Fruit fly (Drosophila melanogaster) whole organism, embryonic: Measurements from ENCODE around the gene CG6688.

Source experiments
- ATbp ChIP-seq: fragments of 200-800 bp; sonication (Bioruptor generic); optimal IDR thresholded peaks from 2 replicates; lab custom pipeline; 2017; ENCODE audit warnings: missing biosample characterization, mild to moderate bottlenecking, missing genetic modification characterization, missing genetic modification reagents
- Antp ChIP-seq: fragments of 200-800 bp; sonication (Bioruptor generic); optimal IDR thresholded peaks from 3 replicates; lab custom pipeline; 2016; ENCODE audit warnings: missing biosample characterization, missing genetic modification characterization
- Atf6 ChIP-seq: fragments of 200-800 bp; sonication (Bioruptor generic); IDR thresholded peaks from 2 replicates; pipeline ENCODE4 v1.3.6; 2022; ENCODE audit warnings: missing biosample characterization, missing genetic modification characterization
- Bgb ChIP-seq: fragments of 200-800 bp; sonication (Bioruptor generic); IDR thresholded peaks from 2 replicates; pipeline ENCODE4 v1.3.6; 2022; ENCODE audit warnings: missing biosample characterization, missing genetic modification characterization; ENCODE audit not compliant: partially characterized antibody
- Blimp-1 ChIP-seq: fragments of 200-800 bp; sonication (Bioruptor generic); optimal IDR thresholded peaks from 3 replicates; lab custom pipeline; 2018; ENCODE audit warnings: missing biosample characterization, missing genetic modification characterization, mild to moderate bottlenecking, moderate library complexity, missing genetic modification reagents
- CG1024 ChIP-seq: fragments of 200-800 bp; sonication (Bioruptor generic); IDR thresholded peaks from 2 replicates; pipeline ENCODE4 v1.3.6; 2022; ENCODE audit warnings: missing biosample characterization, missing genetic modification characterization
- CG10321 ChIP-seq: fragments of 200-800 bp; sonication (Bioruptor generic); IDR thresholded peaks from 2 replicates; pipeline ENCODE4 v1.3.6; 2022; ENCODE audit warnings: missing biosample characterization, missing genetic modification characterization
- CG10366 ChIP-seq: fragments of 200-800 bp; sonication (Bioruptor generic); IDR thresholded peaks from 2 replicates; pipeline ENCODE4 v1.3.6; 2022; ENCODE audit warnings: missing biosample characterization, missing genetic modification characterization
- CG11093 ChIP-seq: fragments of 200-800 bp; sonication (Bioruptor generic); IDR thresholded peaks from 3 replicates; pipeline ENCODE4 v1.3.6; 2022; ENCODE audit warnings: missing biosample characterization, missing genetic modification characterization
- CG11456 ChIP-seq: fragments of 200-800 bp; sonication (Bioruptor generic); IDR thresholded peaks from 3 replicates; pipeline ENCODE4 v1.3.6; 2022; ENCODE audit warnings: missing biosample characterization, missing genetic modification characterization
- CG12391 ChIP-seq: fragments of 200-800 bp; sonication (Bioruptor generic); optimal IDR thresholded peaks from 3 replicates; lab custom pipeline; 2018; ENCODE audit warnings: missing biosample characterization, mild to moderate bottlenecking, missing genetic modification characterization, moderate library complexity
- CG14710 ChIP-seq: fragments of 200-800 bp; sonication (Bioruptor generic); optimal IDR thresholded peaks from 3 replicates; lab custom pipeline; 2019; ENCODE audit warnings: missing biosample characterization, mild to moderate bottlenecking, missing genetic modification characterization, moderate library complexity
- CG15073 ChIP-seq: fragments of 200-800 bp; sonication (Bioruptor generic); optimal IDR thresholded peaks from 2 replicates; lab custom pipeline; 2016; ENCODE audit warnings: missing biosample characterization, missing genetic modification characterization
- CG15514 ChIP-seq: fragments of 200-800 bp; sonication (Bioruptor generic); optimal IDR thresholded peaks from 3 replicates; lab custom pipeline; 2017; ENCODE audit warnings: missing biosample characterization, missing genetic modification characterization, mild to moderate bottlenecking, moderate library complexity, missing genetic modification reagents
- CG17186 ChIP-seq: fragments of 200-800 bp; sonication (Bioruptor generic); optimal IDR thresholded peaks from 3 replicates; lab custom pipeline; 2017; ENCODE audit warnings: missing biosample characterization, missing genetic modification reagents, missing genetic modification characterization
- CG17568 ChIP-seq: fragments of 200-800 bp; sonication (Bioruptor generic); optimal IDR thresholded peaks from 2 replicates; lab custom pipeline; 2018; ENCODE audit warnings: missing biosample characterization, mild to moderate bottlenecking, missing genetic modification characterization, moderate library complexity
- CG30431 ChIP-seq: fragments of 200-800 bp; sonication (Bioruptor generic); optimal IDR thresholded peaks from 2 replicates; lab custom pipeline; 2017; ENCODE audit warnings: missing biosample characterization, missing genetic modification characterization
- CG31388 ChIP-seq: fragments of 200-800 bp; sonication (Bioruptor generic); optimal IDR thresholded peaks from 2 replicates; lab custom pipeline; 2016; ENCODE audit warnings: missing biosample characterization, missing genetic modification characterization
- CG33557 ChIP-seq: fragments of 200-800 bp; sonication (Bioruptor generic); optimal IDR thresholded peaks from 2 replicates; lab custom pipeline; 2019; ENCODE audit warnings: missing biosample characterization, mild to moderate bottlenecking, missing genetic modification characterization, moderate library complexity
- CG34224 ChIP-seq: fragments of 200-800 bp; sonication (Bioruptor generic); IDR thresholded peaks from 3 replicates; pipeline ENCODE4 v1.3.6; 2022; ENCODE audit warnings: missing biosample characterization, missing genetic modification characterization; ENCODE audit not compliant: partially characterized antibody
- CG6689 ChIP-seq: fragments of 200-800 bp; sonication (Bioruptor generic); IDR thresholded peaks from 2 replicates; pipeline ENCODE4 v1.3.6; 2022; ENCODE audit warnings: missing biosample characterization, missing genetic modification characterization
- CG7556 ChIP-seq: fragments of 200-800 bp; sonication (Bioruptor generic); optimal IDR thresholded peaks from 2 replicates; lab custom pipeline; 2017; ENCODE audit warnings: missing biosample characterization, mild to moderate bottlenecking, missing genetic modification characterization
- CG8290 ChIP-seq, 3 experiments: fragments of 200-800 bp; sonication (Bioruptor generic); optimal IDR thresholded peaks; 2 replicates each; lab custom pipeline; 2016 to 2019; ENCODE audit warnings: missing biosample characterization in 3 of 3, missing genetic modification characterization in 3 of 3, mild to moderate bottlenecking in 2 of 3, moderate library complexity in 1 of 3
- CkIIα-i1 ChIP-seq: fragments of 200-800 bp; sonication (Bioruptor generic); IDR thresholded peaks from 2 replicates; pipeline ENCODE4 v1.3.6; 2022; ENCODE audit warnings: missing biosample characterization, missing genetic modification characterization
- Deaf1 ChIP-seq: fragments of 200-800 bp; optimal IDR thresholded peaks from 3 replicates; lab custom pipeline; 2019; ENCODE audit warnings: missing biosample characterization, mild to moderate bottlenecking, missing genetic modification characterization, moderate library complexity
- Dip2 ChIP-seq: fragments of 200-800 bp; sonication (Bioruptor generic); IDR thresholded peaks from 2 replicates; pipeline ENCODE4 v1.3.6; 2022; ENCODE audit warnings: missing biosample characterization, missing genetic modification characterization
- E2f1 ChIP-seq: fragments of 200-800 bp; sonication (Bioruptor generic); IDR thresholded peaks from 2 replicates; pipeline ENCODE4 v1.3.6; 2022; ENCODE audit warnings: missing biosample characterization, missing genetic modification characterization
- Gsc ChIP-seq: fragments of 200-800 bp; sonication (Bioruptor generic); IDR thresholded peaks from 2 replicates; pipeline ENCODE4 v1.3.6; 2022; ENCODE audit warnings: missing biosample characterization, missing genetic modification characterization
- Sox102F ChIP-seq: fragments of 200-800 bp; sonication (Bioruptor generic); optimal IDR thresholded peaks from 2 replicates; lab custom pipeline; 2018; ENCODE audit warnings: missing biosample characterization, mild to moderate bottlenecking, missing genetic modification characterization, moderate library complexity
- abd-A ChIP-seq: fragments of 200-800 bp; sonication (Bioruptor generic); optimal IDR thresholded peaks from 3 replicates; lab custom pipeline; 2019; ENCODE audit warnings: missing biosample characterization, mild to moderate bottlenecking, missing genetic modification characterization, moderate library complexity
- al ChIP-seq: fragments of 200-800 bp; sonication (Bioruptor generic); IDR thresholded peaks from 2 replicates; pipeline ENCODE4 v1.3.6; 2022; ENCODE audit warnings: missing biosample characterization, missing genetic modification characterization
- chn ChIP-seq: fragments of 200-800 bp; sonication (Bioruptor generic); optimal IDR thresholded peaks from 2 replicates; lab custom pipeline; 2016; ENCODE audit warnings: missing biosample characterization, missing genetic modification characterization
- ci ChIP-seq: fragments of 200-800 bp; sonication (Bioruptor generic); IDR thresholded peaks from 3 replicates; pipeline ENCODE4 v1.3.6; 2022; ENCODE audit warnings: missing biosample characterization, missing genetic modification characterization
- disco-r ChIP-seq: fragments of 200-800 bp; sonication (Bioruptor generic); optimal IDR thresholded peaks from 2 replicates; lab custom pipeline; 2016; ENCODE audit warnings: missing biosample characterization, missing genetic modification characterization
- eve ChIP-seq, 2 experiments: fragments of >200 bp; optimal IDR thresholded peaks; 2 replicates each; lab custom pipeline; 2017; ENCODE audit warnings: missing biosample characterization in 2 of 2, missing genetic modification characterization in 2 of 2
- fru ChIP-seq: fragments of >200 bp; optimal IDR thresholded peaks from 2 replicates; lab custom pipeline; 2017
- fu2 ChIP-seq: fragments of 200-800 bp; sonication (Bioruptor generic); optimal IDR thresholded peaks from 2 replicates; lab custom pipeline; 2016; ENCODE audit warnings: missing biosample characterization, missing genetic modification characterization
- insv ChIP-seq, 2 experiments: fragments of 200-800 bp; sonication (Bioruptor generic); optimal IDR thresholded peaks; 3 replicates each; lab custom pipeline; 2016 to 2018; ENCODE audit warnings: missing biosample characterization in 2 of 2, missing genetic modification characterization in 2 of 2
- klu ChIP-seq: fragments of 200-800 bp; sonication (Bioruptor generic); IDR thresholded peaks from 2 replicates; pipeline ENCODE4 v1.3.6; 2022; ENCODE audit warnings: missing biosample characterization, missing genetic modification characterization
- p53 ChIP-seq: fragments of 200-800 bp; sonication (Bioruptor generic); optimal IDR thresholded peaks from 2 replicates; lab custom pipeline; 2016; ENCODE audit warnings: missing biosample characterization, missing genetic modification characterization
- peb ChIP-seq: fragments of 200-800 bp; sonication (Bioruptor generic); IDR thresholded peaks from 2 replicates; pipeline ENCODE4 v1.3.6; 2022; ENCODE audit warnings: missing biosample characterization, missing genetic modification characterization
- rib ChIP-seq: fragments of 200-800 bp; sonication (Bioruptor generic); IDR thresholded peaks from 2 replicates; pipeline ENCODE4 v1.3.6; 2022; ENCODE audit warnings: missing biosample characterization, missing genetic modification characterization
- sens-2 ChIP-seq: fragments of 200-800 bp; sonication (Bioruptor generic); IDR thresholded peaks from 2 replicates; pipeline ENCODE4 v1.3.6; 2022; ENCODE audit warnings: missing biosample characterization, missing genetic modification characterization
- sna ChIP-seq: fragments of 200-800 bp; sonication (Bioruptor generic); IDR thresholded peaks from 2 replicates; pipeline ENCODE4 v1.3.6; 2022; ENCODE audit warnings: missing biosample characterization, missing genetic modification characterization; ENCODE audit not compliant: partially characterized antibody
- so ChIP-seq: fragments of 200-800 bp; sonication (Bioruptor generic); IDR thresholded peaks from 3 replicates; pipeline ENCODE4 v1.3.6; 2022; ENCODE audit warnings: missing biosample characterization, missing genetic modification characterization
- tap ChIP-seq: fragments of 200-800 bp; optimal IDR thresholded peaks from 3 replicates; lab custom pipeline; 2019; ENCODE audit warnings: missing biosample characterization, mild to moderate bottlenecking, missing genetic modification characterization, moderate library complexity
- tin ChIP-seq: fragments of 200-800 bp; sonication (Bioruptor generic); optimal IDR thresholded peaks from 3 replicates; lab custom pipeline; 2016; ENCODE audit warnings: missing biosample characterization, missing genetic modification characterization
- unc-4 ChIP-seq: fragments of 200-800 bp; sonication (Bioruptor generic); IDR thresholded peaks from 2 replicates; pipeline ENCODE4 v1.3.6; 2022; ENCODE audit warnings: missing biosample characterization, missing genetic modification characterization; ENCODE audit not compliant: partially characterized antibody
- unpg ChIP-seq: fragments of 200-800 bp; sonication (Bioruptor generic); optimal IDR thresholded peaks from 3 replicates; lab custom pipeline; 2018; ENCODE audit warnings: missing biosample characterization, mild to moderate bottlenecking, missing genetic modification characterization, moderate library complexity
- vfl ChIP-seq: fragments of 200-800 bp; sonication (Bioruptor generic); optimal IDR thresholded peaks from 2 replicates; lab custom pipeline; 2016; ENCODE audit warnings: missing biosample characterization, missing genetic modification characterization

Gene CG6688

DNA sequence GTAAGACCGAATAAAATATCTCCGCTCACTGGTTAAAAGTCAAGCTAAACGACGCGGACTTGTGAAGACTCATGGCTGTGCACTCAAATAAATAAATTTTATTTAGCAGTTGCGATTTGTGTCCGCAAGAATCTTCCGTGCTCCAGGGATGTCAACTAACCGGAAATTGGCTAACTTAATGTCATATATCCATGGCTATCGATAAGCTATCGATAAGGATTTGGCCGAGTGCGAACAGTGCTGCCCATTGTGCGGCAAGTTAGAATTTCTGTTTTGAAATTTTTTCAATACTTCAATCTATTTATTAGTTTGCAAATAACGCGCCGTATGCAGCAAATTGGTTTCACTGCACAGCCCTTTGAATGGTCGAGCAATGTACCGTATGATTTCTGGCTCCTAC lies 41.7 kb downstream of the CG6688 start, which contains the start of gene p53 (continued):
- TF ChIP-seq so: no peak
- TF ChIP-seq fru (lab: Kevin White, UChicago): no peak
- TF ChIP-seq E2f1 (GFP tag; lab: Robert Waterston, UW): 0 out of 2 replicates have a peak, but pooled peaks have one; percentile 20
- no peak for TF ChIP-seq Dip2 (GFP tag; lab: Robert Waterston, UW)
- peak; percentile 60 for TF ChIP-seq CG1024 (GFP tag; lab: Robert Waterston, UW)
- peak; percentile 39 for TF ChIP-seq vfl
- TF ChIP-seq rib: peak; percentile 33
- peak; percentile 80 for TF ChIP-seq disco-r (GFP tag; lab: Kevin White, UChicago)
- peak; percentile 54 for TF ChIP-seq CG34224 (GFP tag; lab: Robert Waterston, UW)
- TF ChIP-seq CG10321 (GFP tag; lab: Robert Waterston, UW): peak; percentile 46; the same call in 1 of the 2 replicates
- TF ChIP-seq Atf6: peak; percentile 58
- peak; percentile 73 for TF ChIP-seq CG14710 (tag; lab: Kevin White, UChicago)
- TF ChIP-seq CG30431 (GFP tag; lab: Kevin White, UChicago): peak; percentile 67
- TF ChIP-seq Blimp-1: peak; percentile 41
- peak; percentile 20 for TF ChIP-seq tap (tag; lab: Kevin White, UChicago)
- peak; percentile 44 for TF ChIP-seq CG8290 (GFP tag; optimal IDR thresholded peaks at IDR 0.05; lab: Kevin White, UChicago)
- peak; percentile 17 to 91 for TF ChIP-seq CG8290 (tag; optimal IDR thresholded peaks at IDR 0.05; lab: Kevin White, UChicago)
- no peak for TF ChIP-seq Gsc (GFP tag; lab: Robert Waterston, UW)
- no peak for TF ChIP-seq eve (GFP tag; optimal IDR thresholded peaks at IDR 0.05; lab: Kevin White, UChicago)
- TF ChIP-seq p53: peak; percentile 48
- TF ChIP-seq CG15514 (GFP tag; lab: Kevin White, UChicago): peak; percentile 87
- peak; percentile 47; the same call in 1 of the 2 replicates for TF ChIP-seq sens-2
- TF ChIP-seq insv (GFP tag; optimal IDR thresholded peaks at IDR 0.05; lab: Kevin White, UChicago): peak in 1 of 2 experiments; percentile 48
- peak; percentile 33 for TF ChIP-seq CG7556 (GFP tag; lab: Kevin White, UChicago)
- 0 out of 2 replicates have a peak, but pooled peaks have one; percentile 27 for TF ChIP-seq peb (GFP tag; lab: Robert Waterston, UW)
- peak; percentile 74 for TF ChIP-seq ATbp
- TF ChIP-seq sna (GFP tag; lab: Robert Waterston, UW): peak; percentile 61; the same call in 1 of the 2 replicates
- no peak for TF ChIP-seq CG17568
- TF ChIP-seq ci (GFP tag; lab: Robert Waterston, UW): peak; percentile 92
- peak; percentile 73 for TF ChIP-seq CG12391 (tag; lab: Kevin White, UChicago)
- peak; percentile 30 for TF ChIP-seq Sox102F (GFP tag; lab: Kevin White, UChicago)
- TF ChIP-seq CG17186: peak; percentile 73
- TF ChIP-seq klu (GFP tag; lab: Robert Waterston, UW): peak; percentile 42; the same call in 1 of the 2 replicates
- peak; percentile 65 for TF ChIP-seq chn (GFP tag; lab: Kevin White, UChicago)
- TF ChIP-seq CG33557 (GFP tag; lab: Kevin White, UChicago): peak; percentile 45
- TF ChIP-seq CG11456 (GFP tag; lab: Robert Waterston, UW): peak; percentile 86; the same call in 2 of the 3 replicates
- peak; percentile 67 for TF ChIP-seq unpg (GFP tag; lab: Kevin White, UChicago)
- peak; percentile 66 for TF ChIP-seq tin (GFP tag; lab: Kevin White, UChicago)
- TF ChIP-seq Bgb (GFP tag; lab: Robert Waterston, UW): peak; percentile 76
- TF ChIP-seq CG31388 (GFP tag; lab: Kevin White, UChicago): no peak
- TF ChIP-seq unc-4 (GFP tag; lab: Robert Waterston, UW): peak; percentile 76
- TF ChIP-seq al (GFP tag; lab: Robert Waterston, UW): 0 out of 2 replicates have a peak, but pooled peaks have one; percentile 40
- TF ChIP-seq Deaf1 (tag; lab: Kevin White, UChicago): peak; percentile 28
- no peak for TF ChIP-seq CG15073 (GFP tag; lab: Kevin White, UChicago)
- no peak for TF ChIP-seq CkIIα-i1
- TF ChIP-seq CG11093 (GFP tag; lab: Robert Waterston, UW): no peak
- peak; percentile 60 for TF ChIP-seq fu2 (GFP tag; lab: Kevin White, UChicago)
- peak; percentile 13 for TF ChIP-seq Antp
- TF ChIP-seq abd-A: no peak
- peak; percentile 60 for TF ChIP-seq CG10366 (GFP tag; lab: Robert Waterston, UW)
- TF ChIP-seq CG6689: 0 out of 2 replicates have a peak, but pooled peaks have one; percentile 41
